Worm (Caenorhabditis elegans) whole organism, midembryonic: ENCODE data around the gene srxa-11.

Experiments
- cog-1 ChIP-seq: sonication (generic microtip); optimal IDR thresholded peaks from 2 replicates; lab custom pipeline; 2016; ENCODE audit warnings: missing genetic modification characterization, missing compliant biosample characterization
- flt-1 ChIP-seq: fragments of 200-800 bp; sonication (Bioruptor generic); IDR thresholded peaks from 2 replicates; pipeline ENCODE4 v1.3.6; 2022; ENCODE audit warnings: missing genetic modification characterization, missing compliant biosample characterization
- med-1 ChIP-seq: sonication (generic microtip); optimal IDR thresholded peaks from 2 replicates; lab custom pipeline; 2017; ENCODE audit warnings: missing genetic modification characterization, mild to moderate bottlenecking, missing compliant biosample characterization, antibody characterized with exemption, missing genetic modification reagents; ENCODE audit not compliant: insufficient read depth
- ref-1 ChIP-seq: fragments of 200-800 bp; sonication (Bioruptor generic); conservative IDR thresholded peaks from 2 replicates; pipeline ENCODE4 v1.3.6; 2022; ENCODE audit warnings: missing genetic modification reagents, missing genetic modification characterization, missing compliant biosample characterization
- tab-1 ChIP-seq: fragments of 200-800 bp; sonication (Bioruptor generic); IDR thresholded peaks from 2 replicates; pipeline ENCODE4 v1.3.6; 2022; ENCODE audit warnings: missing genetic modification characterization, missing compliant biosample characterization
- ztf-23 ChIP-seq: fragments of 200-800 bp; sonication (Bioruptor generic); IDR thresholded peaks from 2 replicates; pipeline ENCODE4 v1.3.6; 2022; ENCODE audit warnings: missing genetic modification reagents, missing genetic modification characterization, missing compliant biosample characterization
- ztf-29 ChIP-seq: fragments of 200-800 bp; sonication (Bioruptor generic); IDR thresholded peaks from 2 replicates; pipeline ENCODE4 v1.3.6; 2022; ENCODE audit warnings: missing genetic modification reagents, missing genetic modification characterization, missing compliant biosample characterization

DNA sequence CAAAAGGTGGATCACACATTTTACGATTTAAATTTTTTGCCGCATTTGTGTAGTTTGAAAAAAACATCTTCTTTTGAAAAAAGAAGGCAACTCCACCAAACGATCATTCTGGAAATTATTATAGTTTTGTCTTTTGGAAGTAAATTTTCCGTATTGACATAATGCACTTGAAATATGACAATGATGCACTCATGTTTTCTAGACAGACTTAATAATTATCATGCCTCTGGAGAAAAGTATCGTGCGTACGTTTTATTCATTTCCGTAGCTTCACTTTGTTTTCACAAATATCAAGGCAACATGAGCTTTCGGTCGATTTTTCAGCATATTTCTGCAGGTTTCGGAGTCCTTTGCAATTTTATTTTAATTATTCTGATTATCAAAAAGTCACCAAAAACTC lies 5.6 kb upstream of the srxa-11 start, which contains the start of gene str-250:
- TF ChIP-seq ztf-29 (GFP tag; lab: Robert Waterston, UW): no peak
- TF ChIP-seq ref-1 (GFP tag; lab: Robert Waterston, UW): no peak
- TF ChIP-seq tab-1: no peak
- TF ChIP-seq ztf-23 (GFP tag; lab: Robert Waterston, UW): no peak
- no peak for TF ChIP-seq med-1
- no peak for TF ChIP-seq flt-1
- TF ChIP-seq cog-1 (tag; lab: Kevin White, UChicago): no peak
